Fruit fly (Drosophila melanogaster) whole organism, pupa: ENCODE measurements around the gene CG16959.

Experiments used
- CG10348 ChIP-seq: fragments of 200-800 bp; sonication (Bioruptor generic); IDR thresholded peaks from 2 replicates; pipeline ENCODE4 v1.3.6; 2022; ENCODE audit warnings: missing biosample characterization, missing genetic modification characterization
- CG12605 ChIP-seq: fragments of 200-800 bp; sonication (Bioruptor generic); IDR thresholded peaks from 2 replicates; pipeline ENCODE4 v1.3.6; 2022; ENCODE audit warnings: missing biosample characterization, missing genetic modification characterization
- CG15710 ChIP-seq: fragments of 200-800 bp; sonication (Bioruptor generic); optimal IDR thresholded peaks from 2 replicates; lab custom pipeline; 2018; ENCODE audit warnings: missing biosample characterization, mild to moderate bottlenecking, missing genetic modification characterization, moderate library complexity
- CG17806 ChIP-seq: fragments of 200-800 bp; sonication (Bioruptor generic); optimal IDR thresholded peaks from 2 replicates; lab custom pipeline; 2018; ENCODE audit warnings: missing biosample characterization, mild to moderate bottlenecking, missing genetic modification characterization, moderate library complexity
- CG32121 ChIP-seq: fragments of 200-800 bp; sonication (Bioruptor generic); IDR thresholded peaks from 2 replicates; pipeline ENCODE4 v1.3.6; 2022; ENCODE audit warnings: missing biosample characterization, missing genetic modification characterization
- CG4496 ChIP-seq: fragments of 200-800 bp; sonication (Bioruptor generic); IDR thresholded peaks from 3 replicates; pipeline ENCODE4 v1.3.6; 2022; ENCODE audit warnings: missing biosample characterization, missing genetic modification characterization
- CG8159 ChIP-seq: fragments of 200-800 bp; sonication (Bioruptor generic); optimal IDR thresholded peaks from 3 replicates; lab custom pipeline; 2018; ENCODE audit warnings: missing biosample characterization, mild to moderate bottlenecking, missing genetic modification characterization, moderate library complexity
- CG9948 ChIP-seq: fragments of 200-800 bp; sonication (Bioruptor generic); optimal IDR thresholded peaks from 2 replicates; lab custom pipeline; 2018; ENCODE audit warnings: missing biosample characterization, mild to moderate bottlenecking, missing genetic modification characterization, moderate library complexity
- D1 ChIP-seq: fragments of 200-800 bp; sonication (Bioruptor generic); optimal IDR thresholded peaks from 2 replicates; lab custom pipeline; 2018; ENCODE audit warnings: missing biosample characterization, mild to moderate bottlenecking, missing genetic modification characterization, moderate library complexity
- EcR ChIP-seq: fragments of 200-800 bp; sonication (Bioruptor generic); optimal IDR thresholded peaks from 3 replicates; lab custom pipeline; 2019; ENCODE audit warnings: missing biosample characterization, missing genetic modification characterization, mild to moderate bottlenecking, moderate library complexity, missing genetic modification reagents
- Pif1A ChIP-seq: fragments of 200-800 bp; sonication (Bioruptor generic); optimal IDR thresholded peaks from 3 replicates; lab custom pipeline; 2016; ENCODE audit warnings: missing biosample characterization, missing genetic modification characterization
- Pif1B ChIP-seq: fragments of 200-800 bp; sonication (Bioruptor generic); optimal IDR thresholded peaks from 3 replicates; lab custom pipeline; 2016; ENCODE audit warnings: missing biosample characterization, missing genetic modification characterization
- Snoo ChIP-seq: fragments of 200-800 bp; sonication (Bioruptor generic); optimal IDR thresholded peaks from 3 replicates; lab custom pipeline; 2017; ENCODE audit warnings: missing biosample characterization, mild to moderate bottlenecking, missing genetic modification characterization, inconsistent platforms

DNA sequence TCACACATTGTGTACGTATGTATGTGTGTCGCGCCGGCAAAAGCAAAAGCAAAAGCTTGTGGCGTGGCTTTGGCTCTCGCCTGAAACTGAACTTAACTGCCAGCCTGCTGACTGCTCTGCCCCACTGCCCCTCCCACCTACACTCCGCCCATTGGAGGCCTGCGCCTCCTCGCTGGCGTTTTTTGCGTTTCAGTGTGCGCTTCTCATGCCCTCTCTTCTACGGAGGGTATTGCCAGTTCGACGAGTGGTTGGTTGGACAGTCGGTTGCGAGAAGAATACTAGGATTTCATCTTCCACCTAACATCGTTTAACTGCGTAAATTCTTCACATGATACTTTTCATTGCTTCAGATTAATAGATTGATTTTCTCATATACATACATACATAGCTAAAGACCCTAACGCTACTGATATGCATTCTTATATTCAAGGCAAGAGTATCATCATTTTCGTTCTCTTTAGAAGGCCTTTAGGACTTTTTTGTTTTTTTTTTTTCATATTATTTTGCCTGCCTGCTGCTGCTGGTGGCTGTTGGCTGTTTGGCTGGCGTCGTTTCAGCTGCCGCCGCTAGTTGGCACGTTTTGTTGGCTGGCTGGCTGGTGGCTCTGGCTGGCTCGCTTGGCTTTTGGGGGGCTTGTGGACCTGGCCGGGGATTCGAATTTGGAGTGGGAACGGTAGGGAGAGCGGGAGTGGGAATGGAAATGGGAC, 20.1 kb downstream of the CG16959 start:
- TF ChIP-seq D1 (tag; lab: Kevin White, UChicago) (peak; percentile 53), Pif1B (GFP tag; lab: Kevin White, UChicago) (peak; percentile 88), EcR (no peak), CG12605 (GFP tag; lab: Robert Waterston, UW) (peak; percentile 76), CG17806 (tag; lab: Kevin White, UChicago) (peak; percentile 87), CG9948 (tag; lab: Kevin White, UChicago) (peak; percentile 84), CG32121 (GFP tag; lab: Robert Waterston, UW) (peak; percentile 87), Pif1A (GFP tag; lab: Kevin White, UChicago) (peak; percentile 95), CG8159 (tag; lab: Kevin White, UChicago) (peak; percentile 90), CG4496 (GFP tag; lab: Robert Waterston, UW) (peak; percentile 87), CG10348 (GFP tag; lab: Robert Waterston, UW) (no peak; the same call in 1 of the 2 replicates), CG15710 (peak; percentile 94), Snoo (tag; lab: Kevin White, UChicago) (peak; percentile 90)
